Fruit fly (Drosophila melanogaster) whole organism, pupa: ENCODE results near the gene kek4.

Experiments
- CG10348 ChIP-seq: fragments of 200-800 bp; sonication (Bioruptor generic); IDR thresholded peaks from 2 replicates; pipeline ENCODE4 v1.3.6; 2022; ENCODE audit warnings: missing biosample characterization, missing genetic modification characterization
- CG17806 ChIP-seq: fragments of 200-800 bp; sonication (Bioruptor generic); optimal IDR thresholded peaks from 2 replicates; lab custom pipeline; 2018; ENCODE audit warnings: missing biosample characterization, mild to moderate bottlenecking, missing genetic modification characterization, moderate library complexity
- CG8301 ChIP-seq: fragments of 200-800 bp; sonication (Bioruptor generic); optimal IDR thresholded peaks from 2 replicates; lab custom pipeline; 2018; ENCODE audit warnings: missing biosample characterization, mild to moderate bottlenecking, missing genetic modification characterization
- EcR ChIP-seq: fragments of 200-800 bp; sonication (Bioruptor generic); optimal IDR thresholded peaks from 3 replicates; lab custom pipeline; 2019; ENCODE audit warnings: missing biosample characterization, missing genetic modification characterization, mild to moderate bottlenecking, moderate library complexity, missing genetic modification reagents
- Ets98B ChIP-seq: fragments of 200-800 bp; sonication (Bioruptor generic); IDR thresholded peaks from 2 replicates; pipeline ENCODE4 v1.3.6; 2022; ENCODE audit warnings: missing biosample characterization, missing genetic modification characterization
- Snoo ChIP-seq: fragments of 200-800 bp; sonication (Bioruptor generic); optimal IDR thresholded peaks from 3 replicates; lab custom pipeline; 2017; ENCODE audit warnings: missing biosample characterization, mild to moderate bottlenecking, missing genetic modification characterization, inconsistent platforms

DNA sequence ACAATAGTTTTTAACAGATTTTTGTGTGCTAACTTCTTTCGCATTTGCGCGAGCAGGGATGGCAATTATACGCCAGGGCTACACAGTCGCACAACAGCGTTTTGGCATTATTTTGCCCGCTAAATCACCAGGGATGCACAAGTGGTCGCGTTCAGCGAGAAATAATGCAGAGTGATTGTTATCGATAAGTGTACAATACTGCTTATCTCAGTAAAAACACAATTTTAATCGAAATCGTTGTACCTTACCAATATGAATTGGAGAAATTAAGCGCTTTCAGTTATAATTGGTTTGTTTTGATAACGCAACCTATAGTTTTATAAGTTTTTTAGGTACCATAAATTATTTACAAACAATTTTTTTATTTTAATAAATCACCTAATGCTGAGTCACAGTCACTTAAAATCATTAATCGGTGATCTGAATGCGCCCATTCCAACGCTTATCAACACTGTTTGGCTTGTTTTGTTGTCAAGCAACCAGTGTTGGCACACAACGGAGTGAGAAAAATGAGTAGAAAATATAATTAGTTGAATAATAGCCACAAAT lies 38.4 kb downstream of the kek4 start, which contains the start of the genes Sfmbt and CG5439:
- TF ChIP-seq EcR (GFP tag; lab: Kevin White, UChicago) (no peak), CG8301 (tag; lab: Kevin White, UChicago) (no peak), CG10348 (GFP tag; lab: Robert Waterston, UW) (no peak), CG17806 (tag; lab: Kevin White, UChicago) (peak; percentile 53), Ets98B (GFP tag; lab: Robert Waterston, UW) (no peak), Snoo (tag; lab: Kevin White, UChicago) (peak; percentile 71)
